Fruit fly (Drosophila melanogaster): ENCODE results near the gene Blos3.
A peak's percentile ranks its signal among the peaks of the same experiment; 100 is the strongest.

Gene Blos3

DNA sequence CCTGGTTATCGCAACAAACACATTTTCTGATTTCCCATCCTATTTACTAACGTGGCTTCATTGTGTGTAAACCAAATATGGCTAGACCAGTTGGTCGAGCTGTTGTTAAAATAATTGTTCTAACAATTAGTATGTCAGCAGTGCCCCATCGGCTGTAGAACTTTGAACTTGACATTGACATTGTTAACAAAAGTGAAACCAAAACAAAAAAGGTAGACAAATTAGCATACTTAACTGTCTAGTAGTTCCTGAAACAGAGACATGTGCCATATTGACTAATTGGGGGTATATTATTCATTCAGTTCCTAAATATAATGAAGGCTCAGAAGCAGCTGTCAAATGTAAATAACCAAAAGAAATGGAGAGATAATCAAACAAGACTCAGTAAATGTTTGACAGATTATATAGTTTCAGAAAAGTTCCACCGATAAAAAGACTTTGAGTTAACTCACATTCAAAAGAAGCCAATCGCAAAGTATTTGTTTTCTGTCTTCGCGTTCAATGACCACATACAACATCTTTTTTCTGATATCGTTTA, 32.2 kb upstream of the Blos3 start (continued):
- TF ChIP-seq Blimp-1 (GFP tag; optimal IDR thresholded peaks at IDR 0.05) = peak; percentile 82
- TF ChIP-seq NFAT (GFP tag; IDR thresholded peaks at IDR 0.05) = no peak
- peak; percentile 84 for TF ChIP-seq CG18599 (GFP tag; optimal IDR thresholded peaks at IDR 0.05)
- TF ChIP-seq bab2 (GFP tag; optimal IDR thresholded peaks at IDR 0.05) = no peak
- no peak for TF ChIP-seq hth (optimal IDR thresholded peaks at IDR 0.05)
- TF ChIP-seq CG2875 (GFP tag; optimal IDR thresholded peaks at IDR 0.05) = peak; percentile 20
- TF ChIP-seq nau (GFP tag; optimal IDR thresholded peaks at IDR 0.05) = peak; percentile 16
- TF ChIP-seq Atf6 (GFP tag; IDR thresholded peaks at IDR 0.05) = no peak
- peak; percentile 26 for TF ChIP-seq crc (GFP tag; optimal IDR thresholded peaks at IDR 0.05)
- peak; percentile 4 for TF ChIP-seq fd102C (GFP tag; optimal IDR thresholded peaks at IDR 0.05)
- no peak for TF ChIP-seq CG10462 (GFP tag; optimal IDR thresholded peaks at IDR 0.05)
- no peak for TF ChIP-seq CG11695 (GFP tag; IDR thresholded peaks at IDR 0.05)
- TF ChIP-seq odd (GFP tag; optimal IDR thresholded peaks at IDR 0.05) = no peak
- TF ChIP-seq CG1602 (GFP tag; optimal IDR thresholded peaks at IDR 0.05) = no peak
- no peak for TF ChIP-seq gsb-n (tag; optimal IDR thresholded peaks at IDR 0.05)
- TF ChIP-seq CG8290 (GFP tag; optimal IDR thresholded peaks at IDR 0.05) = no peak
- TF ChIP-seq CG8290 (tag; optimal IDR thresholded peaks at IDR 0.05) = peak in 1 of 2 experiments; percentile 40
- no peak for TF ChIP-seq Dbx (GFP tag; IDR thresholded peaks at IDR 0.05)
- no peak for TF ChIP-seq HmgD (GFP tag; optimal IDR thresholded peaks at IDR 0.05)
- TF ChIP-seq CG6683 (GFP tag; optimal IDR thresholded peaks at IDR 0.05) = no peak
- TF ChIP-seq ac (GFP tag; optimal IDR thresholded peaks at IDR 0.05) = peak; percentile 5
- TF ChIP-seq CG11085 (GFP tag; IDR thresholded peaks at IDR 0.05) = no peak
- no peak for TF ChIP-seq emc (GFP tag; optimal IDR thresholded peaks at IDR 0.05)
- no peak for TF ChIP-seq dimm (GFP tag; IDR thresholded peaks at IDR 0.05)
- TF ChIP-seq Med (GFP tag) = peak; percentile 29
- no peak for TF ChIP-seq CG14050 (GFP tag; IDR thresholded peaks at IDR 0.05)
- no peak for TF ChIP-seq H2.0 (GFP tag; IDR thresholded peaks at IDR 0.05)
- TF ChIP-seq TFAM (GFP tag; optimal IDR thresholded peaks at IDR 0.05) = no peak
- no peak for TF ChIP-seq CG7372 (GFP tag; IDR thresholded peaks at IDR 0.05)
- peak; percentile 37 for TF ChIP-seq CG4854 (GFP tag; optimal IDR thresholded peaks at IDR 0.05)
- TF ChIP-seq cwo (GFP tag; optimal IDR thresholded peaks at IDR 0.05) = peak; percentile 39
- TF ChIP-seq CG4282 (GFP tag; optimal IDR thresholded peaks at IDR 0.05) = no peak
- peak; percentile 61 for TF ChIP-seq Meics (GFP tag; optimal IDR thresholded peaks at IDR 0.05)
- TF ChIP-seq CG16779 (GFP tag; IDR thresholded peaks at IDR 0.05) = no peak
- peak; percentile 48 for TF ChIP-seq kni (GFP tag; optimal IDR thresholded peaks at IDR 0.05)
- no peak for TF ChIP-seq jigr1 (GFP tag; IDR thresholded peaks at IDR 0.05)
- no peak for TF ChIP-seq CG16813 (GFP tag; IDR thresholded peaks at IDR 0.05; ENCODE audit: partially characterized antibody)
- no peak for TF ChIP-seq tup (GFP tag; optimal IDR thresholded peaks at IDR 0.05)
- no peak for TF ChIP-seq CG9437 (GFP tag; optimal IDR thresholded peaks at IDR 0.05)
- TF ChIP-seq nerfin-1 (tag; optimal IDR thresholded peaks at IDR 0.05) = no peak
- TF ChIP-seq Nf-YA (GFP tag; IDR thresholded peaks at IDR 0.05) = no peak
- TF ChIP-seq CG4424 (GFP tag; optimal IDR thresholded peaks at IDR 0.05) = no peak
- TF ChIP-seq Hr39 (optimal IDR thresholded peaks at IDR 0.05) = no peak
- TF ChIP-seq NK7.1 (GFP tag; optimal IDR thresholded peaks at IDR 0.05) = peak; percentile 43
- TF ChIP-seq crol (GFP tag; IDR thresholded peaks at IDR 0.05) = no peak
- no peak for TF ChIP-seq Awh (GFP tag; IDR thresholded peaks at IDR 0.05)
- TF ChIP-seq CG11093 (GFP tag; IDR thresholded peaks at IDR 0.05) = no peak
- TF ChIP-seq ab (GFP tag; optimal IDR thresholded peaks at IDR 0.05) = no peak
- no peak for TF ChIP-seq CG9932 (GFP tag; IDR thresholded peaks at IDR 0.05)
- no peak for TF ChIP-seq cad (GFP tag; optimal IDR thresholded peaks at IDR 0.05)
- TF ChIP-seq Jarid2 (GFP tag; optimal IDR thresholded peaks at IDR 0.05) = no peak
- no peak for TF ChIP-seq gce (GFP tag; IDR thresholded peaks at IDR 0.05)
- no peak for TF ChIP-seq Lpt (GFP tag; optimal IDR thresholded peaks at IDR 0.05)
